Worm (Caenorhabditis elegans): ENCODE results near the gene K10H10.6.

K10H10.6 gene

DNA sequence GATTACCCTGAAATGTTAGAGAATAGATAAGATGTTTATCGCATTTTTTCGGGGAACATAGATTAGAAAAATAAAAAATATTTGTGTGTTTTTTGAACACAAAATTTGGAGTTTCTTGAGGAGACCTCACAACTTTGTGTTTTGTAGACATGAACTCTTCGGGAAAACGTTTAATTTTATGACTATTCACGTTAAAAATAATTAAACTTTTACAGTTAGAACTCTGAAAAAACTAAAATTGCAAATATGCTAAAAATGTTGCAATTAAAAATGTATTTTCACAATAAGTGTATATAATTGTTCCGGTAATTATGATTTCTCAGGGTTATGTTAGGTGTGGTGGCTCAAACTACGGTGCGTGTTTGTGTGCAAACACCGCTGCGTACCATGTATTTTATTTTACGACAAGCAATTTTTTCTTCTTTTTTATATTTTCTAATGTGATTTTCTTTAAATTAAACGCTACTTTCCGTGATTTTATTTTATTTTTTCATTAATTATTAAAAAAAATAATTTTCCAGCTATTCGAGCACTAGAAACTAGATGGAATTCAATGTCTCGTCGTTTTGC lies 25.2 kb downstream of the K10H10.6 start, which contains the start of the genes F57C2.5 and spat-1:
TSS of gene F57C2.5 (minus strand) at position 7 of the 570 bp plus-strand sequence.
TSS of gene spat-1 (plus strand) at position 520 of the 570 bp plus-strand sequence.
- TF ChIP-seq C04F5.9 (tag; optimal IDR thresholded peaks at IDR 0.05) (peak; percentile 54), elt-2 (tag; optimal IDR thresholded peaks at IDR 0.05) (peak; percentile 67), F16B12.6 (tag; optimal IDR thresholded peaks at IDR 0.05) (peak; percentile 84), nhr-76 (tag; optimal IDR thresholded peaks at IDR 0.05) (no peak), mep-1 (tag; optimal IDR thresholded peaks at IDR 0.05) (peak; percentile 78), mef-2 (tag; optimal IDR thresholded peaks at IDR 0.05) (no peak), xbp-1 (tag; optimal IDR thresholded peaks at IDR 0.05) (peak; percentile 65), zip-4 (GFP tag; optimal IDR thresholded peaks at IDR 0.05) (no peak), vab-15 (tag; optimal IDR thresholded peaks at IDR 0.05) (peak; percentile 89), fkh-8 (tag; optimal IDR thresholded peaks at IDR 0.05) (peak; percentile 88), ceh-63 (GFP tag; optimal IDR thresholded peaks at IDR 0.05) (no peak), dpl-1 (GFP tag; optimal IDR thresholded peaks at IDR 0.05) (peak; percentile 56 to 68 (median 61)), nhr-84 (tag; optimal IDR thresholded peaks at IDR 0.05) (no peak), unc-98 (GFP tag; IDR thresholded peaks at IDR 0.05) (peak; percentile 21; the same call in 1 of the 2 replicates), ceh-82 (tag; optimal IDR thresholded peaks at IDR 0.05) (peak in 1 of 3 experiments; percentile 51), pqm-1 (tag; optimal IDR thresholded peaks at IDR 0.05) (no peak), unc-30 (tag; optimal IDR thresholded peaks at IDR 0.05) (no peak), sup-37 (GFP tag; optimal IDR thresholded peaks at IDR 0.05) (no peak), aly-2 (tag; optimal IDR thresholded peaks at IDR 0.05) (peak; percentile 46), ets-5 (GFP tag; IDR thresholded peaks at IDR 0.05) (no peak), hlh-17 (GFP tag; optimal IDR thresholded peaks at IDR 0.05; ENCODE audit: borderline replicate concordance) (no peak), egl-13 (tag; optimal IDR thresholded peaks at IDR 0.05) (peak; percentile 24), lir-3 (tag; optimal IDR thresholded peaks at IDR 0.05; ENCODE audit: poor library complexity) (peak; percentile 81), pax-3 (tag; optimal IDR thresholded peaks at IDR 0.05) (peak; percentile 87), blmp-1 (tag; optimal IDR thresholded peaks at IDR 0.05) (peak; percentile 49), fkh-10 (GFP tag; optimal IDR thresholded peaks at IDR 0.05) (no peak), isw-1 (GFP tag; IDR thresholded peaks at IDR 0.05) (peak; percentile 66), unc-86 (tag; optimal IDR thresholded peaks at IDR 0.05) (peak; percentile 40), lin-14 (GFP tag; optimal IDR thresholded peaks at IDR 0.05) (no peak), alr-1 (tag; optimal IDR thresholded peaks at IDR 0.05; ENCODE audit: borderline replicate concordance) (no peak), jun-1 (tag; optimal IDR thresholded peaks at IDR 0.05) (no peak), pag-3 (tag; optimal IDR thresholded peaks at IDR 0.05; ENCODE audit: borderline replicate concordance, insufficient read depth) (no peak), hlh-4 (tag; optimal IDR thresholded peaks at IDR 0.05) (no peak), ceh-88 (GFP tag; IDR thresholded peaks at IDR 0.05) (peak; percentile 71; the same call in 1 of the 2 replicates), ceh-90 (tag; optimal IDR thresholded peaks at IDR 0.05) (peak; percentile 40), egl-27 (tag; optimal IDR thresholded peaks at IDR 0.05) (no peak), grh-1 (GFP tag; IDR thresholded peaks at IDR 0.05) (no peak), efl-3 (GFP tag; optimal IDR thresholded peaks at IDR 0.05) (no peak), zag-1 (tag; optimal IDR thresholded peaks at IDR 0.05) (no peak), nhr-71 (tag; optimal IDR thresholded peaks at IDR 0.05) (peak; percentile 86), sox-4 (tag; optimal IDR thresholded peaks at IDR 0.05) (peak; percentile 68), nhr-85 (tag) (peak; percentile 81), mab-9 (GFP tag; IDR thresholded peaks at IDR 0.05) (no peak), C16A3.4 (tag; optimal IDR thresholded peaks at IDR 0.05) (peak; percentile 88), sptf-1 (tag; optimal IDR thresholded peaks at IDR 0.05) (no peak), dsc-1 (tag; optimal IDR thresholded peaks at IDR 0.05) (peak; percentile 67), ztf-4 (tag; optimal IDR thresholded peaks at IDR 0.05) (no peak), nhr-90 (tag; optimal IDR thresholded peaks at IDR 0.05; ENCODE audit: poor library complexity) (peak; percentile 62), elt-3 (tag; optimal IDR thresholded peaks at IDR 0.05) (peak in 1 of 6 experiments; percentile 38), tbx-2 (tag; optimal IDR thresholded peaks at IDR 0.05) (peak; percentile 71), irx-1 (tag; optimal IDR thresholded peaks at IDR 0.05) (peak; percentile 32)

Data from whole organism, L1 larva.